Worm (Caenorhabditis elegans): ENCODE measurements around the gene M05D6.1.

ce11 chrII:8483124-8483792 is 8.1 kb upstream of the M05D6.1 start:
- TF ChIP-seq unc-62 (GFP tag; optimal IDR thresholded peaks at IDR 0.05) (no peak), elt-1 (tag; optimal IDR thresholded peaks at IDR 0.05) (no peak)

Measured in whole organism, L3 larva.